Worm (Caenorhabditis elegans) whole organism, L1 larva: ENCODE measurements around the gene C49G7.7.

Source experiments
- fos-1 ChIP-seq: fragments of 150-350 bp; optimal IDR thresholded peaks from 2 replicates; lab custom pipeline; 2014; ENCODE audit warnings: missing biosample characterization, missing genetic modification characterization
- hpl-2 ChIP-seq: fragments of 150-350 bp; optimal IDR thresholded peaks from 2 replicates; lab custom pipeline; 2014; ENCODE audit warnings: missing biosample characterization, missing genetic modification reagents, missing genetic modification characterization
- irx-1 ChIP-seq: sonication (generic microtip); optimal IDR thresholded peaks from 2 replicates; lab custom pipeline; 2016; ENCODE audit warnings: missing genetic modification characterization, missing compliant biosample characterization
- lsy-2 ChIP-seq, 2 experiments: fragments of 150-350 bp; optimal IDR thresholded peaks; 2 replicates each; lab custom pipeline; 2014; ENCODE audit warnings: missing biosample characterization in 2 of 2, missing genetic modification characterization in 2 of 2
- mdl-1 ChIP-seq, 2 experiments: fragments of 150-350 bp; optimal IDR thresholded peaks; 2 replicates each; lab custom pipeline; 2014 to 2017; ENCODE audit warnings: missing biosample characterization in 2 of 2, missing genetic modification characterization in 2 of 2, inconsistent platforms in 1 of 2
- nhr-12 ChIP-seq: sonication (generic microtip); optimal IDR thresholded peaks from 2 replicates; lab custom pipeline; 2017; ENCODE audit warnings: missing biosample characterization, missing genetic modification characterization
- nhr-85 ChIP-seq: sonication (generic microtip); peaks from one replicate; lab custom pipeline; 2016; ENCODE audit warnings: missing genetic modification characterization, inconsistent platforms, missing compliant biosample characterization
- snpc-4 ChIP-seq: fragments of 150-350 bp; optimal IDR thresholded peaks from 2 replicates; lab custom pipeline; 2014; ENCODE audit warnings: missing biosample characterization, missing genetic modification characterization
- tbx-2 ChIP-seq: sonication (generic microtip); optimal IDR thresholded peaks from 2 replicates; lab custom pipeline; 2016; ENCODE audit warnings: missing genetic modification characterization, missing compliant biosample characterization
- unc-86 ChIP-seq: sonication (generic microtip); optimal IDR thresholded peaks from 2 replicates; lab custom pipeline; 2016; ENCODE audit warnings: missing genetic modification characterization, missing compliant biosample characterization
- ztf-4 ChIP-seq: fragments of 150-350 bp; optimal IDR thresholded peaks from 2 replicates; lab custom pipeline; 2014; ENCODE audit warnings: missing biosample characterization, missing genetic modification characterization

ce11 chrV:3989070-3989469, 45.2 kb upstream of the C49G7.7 start, which contains the start of gene nlp-27:
- TF ChIP-seq unc-86 (no peak), nhr-85 (tag; lab: Kevin White, UChicago) (peak; percentile 83), irx-1 (tag; lab: Kevin White, UChicago) (no peak), nhr-12 (tag; lab: Kevin White, UChicago) (no peak), hpl-2 (GFP tag; lab: Kevin White, UChicago) (no peak), snpc-4 (no peak), tbx-2 (tag; lab: Kevin White, UChicago) (no peak), mdl-1 (tag; optimal IDR thresholded peaks at IDR 0.05; lab: Kevin White, UChicago) (no peak), ztf-4 (tag; lab: Kevin White, UChicago) (no peak), lsy-2 (tag; optimal IDR thresholded peaks at IDR 0.05; lab: Kevin White, UChicago) (no peak), fos-1 (tag; lab: Kevin White, UChicago) (no peak)
